Worm (Caenorhabditis elegans) whole organism, early embryonic: ENCODE measurements around the gene del-8.

Experiments used
- B0310.2 ChIP-seq: sonication (generic microtip); optimal IDR thresholded peaks from 2 replicates; lab custom pipeline; 2016; ENCODE audit warnings: mild to moderate bottlenecking, missing genetic modification characterization, missing compliant biosample characterization
- F13C5.2 ChIP-seq: sonication (generic microtip); optimal IDR thresholded peaks from 2 replicates; lab custom pipeline; 2017; ENCODE audit warnings: mild to moderate bottlenecking, missing genetic modification characterization, inconsistent platforms, missing compliant biosample characterization
- aly-1 ChIP-seq: sonication (generic microtip); optimal IDR thresholded peaks from 2 replicates; lab custom pipeline; 2016; ENCODE audit warnings: missing genetic modification characterization, missing compliant biosample characterization
- ama-1 ChIP-seq: fragments of 150-350 bp; optimal IDR thresholded peaks from 2 replicates; lab custom pipeline; 2014
- ceh-13 ChIP-seq: fragments of 200-800 bp; sonication (Bioruptor generic); optimal IDR thresholded peaks from 2 replicates; lab custom pipeline; 2018; ENCODE audit warnings: mild to moderate bottlenecking, missing genetic modification characterization, missing compliant biosample characterization
- ceh-36 ChIP-seq: sonication (generic microtip); optimal IDR thresholded peaks from 2 replicates; lab custom pipeline; 2016; ENCODE audit warnings: missing genetic modification characterization, inconsistent platforms, missing compliant biosample characterization
- ets-7 ChIP-seq: sonication (generic microtip); optimal IDR thresholded peaks from 2 replicates; lab custom pipeline; 2016; ENCODE audit warnings: missing genotype, missing genetic modification characterization, missing compliant biosample characterization
- flt-1 ChIP-seq: fragments of 200-800 bp; sonication (Bioruptor generic); IDR thresholded peaks from 2 replicates; pipeline ENCODE4 v1.3.6; 2022; ENCODE audit warnings: missing genetic modification characterization, missing compliant biosample characterization
- hmbx-1 ChIP-seq: sonication (generic microtip); optimal IDR thresholded peaks from 2 replicates; lab custom pipeline; 2016; ENCODE audit warnings: mild to moderate bottlenecking, missing genetic modification characterization, missing compliant biosample characterization
- hnd-1 ChIP-seq: sonication (generic microtip); optimal IDR thresholded peaks from 2 replicates; lab custom pipeline; 2016; ENCODE audit warnings: missing genetic modification characterization, missing compliant biosample characterization
- pes-1 ChIP-seq: fragments of 200-800 bp; sonication (Bioruptor generic); IDR thresholded peaks from 2 replicates; pipeline ENCODE4 v1.3.6; 2022; ENCODE audit warnings: missing genetic modification reagents, missing genetic modification characterization, missing compliant biosample characterization
- sea-1 ChIP-seq: fragments of 200-800 bp; sonication (Bioruptor generic); conservative IDR thresholded peaks from 2 replicates; pipeline ENCODE4 v1.3.6; 2022; ENCODE audit warnings: missing genetic modification characterization, missing compliant biosample characterization
- tbx-11 ChIP-seq: fragments of 200-800 bp; sonication (Bioruptor generic); IDR thresholded peaks from 2 replicates; pipeline ENCODE4 v1.3.6; 2022; ENCODE audit warnings: missing genetic modification characterization, missing compliant biosample characterization
- tbx-37 ChIP-seq: fragments of 200-800 bp; sonication (Bioruptor generic); conservative IDR thresholded peaks from 2 replicates; pipeline ENCODE4 v1.3.6; 2022; ENCODE audit warnings: missing genetic modification reagents, missing genetic modification characterization, missing compliant biosample characterization

DNA sequence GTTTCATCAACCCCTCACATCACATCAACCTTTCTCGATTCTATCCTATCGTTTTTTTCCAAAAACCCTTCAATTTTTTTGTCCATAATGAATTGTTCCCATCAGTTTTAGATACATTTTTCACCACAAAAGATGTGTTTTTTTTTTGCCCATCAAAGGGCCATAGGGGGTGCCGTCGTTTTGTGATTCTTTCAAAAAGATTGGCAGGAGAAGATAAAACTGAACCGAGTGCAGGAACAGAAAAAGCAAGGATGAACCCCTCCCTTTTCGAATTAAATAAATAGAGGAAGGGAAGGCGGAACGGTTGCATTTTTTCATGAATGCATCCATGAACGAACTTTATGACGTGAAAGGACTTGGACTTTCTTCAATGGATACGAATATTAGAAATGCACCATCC lies 27.7 kb downstream of the del-8 start, which contains the start of gene C11E4.7:
- TF ChIP-seq flt-1 (GFP tag; lab: Robert Waterston, UW) = no peak
- no peak for TF ChIP-seq F13C5.2 (tag; lab: Kevin White, UChicago)
- TF ChIP-seq ceh-36 (tag; lab: Kevin White, UChicago) = no peak
- no peak for TF ChIP-seq hnd-1 (tag; lab: Kevin White, UChicago)
- no peak for TF ChIP-seq ama-1
- TF ChIP-seq tbx-37 (GFP tag; lab: Robert Waterston, UW) = no peak
- no peak for TF ChIP-seq ets-7
- no peak for TF ChIP-seq ceh-13 (GFP tag; lab: Kevin White, UChicago)
- no peak for TF ChIP-seq sea-1 (GFP tag; lab: Robert Waterston, UW)
- TF ChIP-seq aly-1 (tag; lab: Kevin White, UChicago) = no peak
- TF ChIP-seq tbx-11 (GFP tag; lab: Robert Waterston, UW) = no peak
- no peak for TF ChIP-seq B0310.2 (tag; lab: Kevin White, UChicago)
- no peak for TF ChIP-seq hmbx-1
- no peak for TF ChIP-seq pes-1 (GFP tag; lab: Robert Waterston, UW)
